Worm (Caenorhabditis elegans) whole organism, midembryonic: ENCODE measurements around the gene C34H4.5.

Experiments used
- cog-1 ChIP-seq: sonication (generic microtip); optimal IDR thresholded peaks from 2 replicates; lab custom pipeline; 2016; ENCODE audit warnings: missing genetic modification characterization, missing compliant biosample characterization
- ref-1 ChIP-seq: fragments of 200-800 bp; sonication (Bioruptor generic); conservative IDR thresholded peaks from 2 replicates; pipeline ENCODE4 v1.3.6; 2022; ENCODE audit warnings: missing genetic modification reagents, missing genetic modification characterization, missing compliant biosample characterization

DNA sequence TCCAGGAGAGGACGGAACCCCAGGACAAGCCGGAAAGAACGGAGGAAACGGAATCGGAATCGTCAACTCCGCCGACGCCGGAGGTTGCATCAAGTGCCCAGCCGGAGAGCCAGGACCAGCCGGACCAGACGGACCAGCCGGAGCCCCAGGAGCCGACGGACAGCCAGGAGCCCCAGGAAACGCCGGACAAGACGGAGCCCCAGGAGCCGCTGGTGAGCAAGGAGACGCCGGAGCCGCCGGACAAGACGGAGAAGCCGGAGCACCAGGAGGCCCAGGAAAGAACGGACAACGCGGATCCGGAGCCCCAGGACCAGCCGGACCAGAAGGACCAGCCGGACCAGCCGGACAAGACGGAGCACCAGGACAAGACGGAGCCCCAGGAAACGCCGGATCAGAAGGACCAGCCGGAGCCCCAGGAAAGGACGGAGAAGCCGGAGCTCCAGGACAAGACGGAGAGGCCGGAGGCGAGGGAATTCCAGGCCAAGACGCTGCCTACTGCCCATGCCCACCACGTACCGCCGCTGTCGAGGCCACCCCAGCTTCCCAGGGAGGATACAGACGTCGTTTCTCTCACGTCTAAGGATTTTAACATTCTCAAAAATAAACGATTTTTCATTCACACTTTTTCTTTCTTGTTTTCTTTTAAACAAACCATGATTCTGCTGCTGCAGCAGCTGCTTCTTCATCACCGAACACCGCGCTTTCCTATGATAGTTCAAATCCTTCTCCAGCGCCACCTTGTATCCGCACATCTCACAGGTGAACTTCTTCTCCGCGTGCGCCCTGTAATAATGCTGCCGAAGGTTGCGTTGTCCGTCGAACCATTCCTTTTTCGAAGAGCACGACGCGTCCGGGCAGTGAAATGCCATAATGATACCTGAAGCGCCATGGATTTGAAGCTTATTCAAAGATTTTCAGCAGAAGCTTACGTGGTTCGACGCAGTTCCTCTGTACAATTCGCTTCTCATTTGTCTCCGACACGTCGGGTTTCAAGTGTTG, 637 bp downstream of the C34H4.5 start:
- no peak for TF ChIP-seq ref-1 (GFP tag; lab: Robert Waterston, UW)
- no peak for TF ChIP-seq cog-1
